Fruit fly (Drosophila melanogaster): ENCODE measurements around the gene CG9386.

The CG9386 gene

DNA sequence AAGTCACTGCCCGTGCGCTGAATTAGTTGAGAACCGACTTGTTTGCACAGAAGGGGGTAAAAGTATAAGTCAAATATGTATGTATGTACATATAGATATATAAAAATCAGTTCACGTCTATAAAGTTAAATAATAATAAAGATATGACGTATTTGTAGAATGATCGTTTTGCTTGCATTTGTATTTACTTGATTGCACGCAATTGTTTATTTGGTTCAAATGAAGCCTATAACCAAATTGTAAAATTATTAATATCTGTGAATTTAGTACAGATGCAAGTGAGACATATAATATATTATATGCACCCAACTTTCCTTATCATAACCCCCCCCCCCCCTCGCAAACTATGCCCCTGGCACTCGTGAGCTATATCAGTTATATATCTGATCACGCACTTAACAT, 45.4 kb upstream of the CG9386 start (continued):
- TF ChIP-seq YL-1 (GFP tag; optimal IDR thresholded peaks at IDR 0.05), result no peak
- no peak for TF ChIP-seq Rfx (GFP tag; IDR thresholded peaks at IDR 0.05)
- TF ChIP-seq bsh (GFP tag; optimal IDR thresholded peaks at IDR 0.05), result peak in 1 of 2 experiments; percentile 40
- TF ChIP-seq CG2875 (GFP tag; optimal IDR thresholded peaks at IDR 0.05), result peak; percentile 8
- no peak for TF ChIP-seq CG30431 (GFP tag; optimal IDR thresholded peaks at IDR 0.05)
- TF ChIP-seq Tbp (GFP tag; optimal IDR thresholded peaks at IDR 0.05), result no peak
- TF ChIP-seq exex (tag; optimal IDR thresholded peaks at IDR 0.05), result peak; percentile 42
- no peak for TF ChIP-seq Atf3 (GFP tag; optimal IDR thresholded peaks at IDR 0.05)
- peak; percentile 31 for TF ChIP-seq wek (GFP tag; optimal IDR thresholded peaks at IDR 0.05)
- no peak for TF ChIP-seq usp (GFP tag; optimal IDR thresholded peaks at IDR 0.05)
- no peak for TF ChIP-seq slou (GFP tag; optimal IDR thresholded peaks at IDR 0.05)
- no peak for TF ChIP-seq Gsc (GFP tag; IDR thresholded peaks at IDR 0.05)
- TF ChIP-seq en (GFP tag; optimal IDR thresholded peaks at IDR 0.05), result no peak
- peak; percentile 45 for TF ChIP-seq CG2712 (tag; optimal IDR thresholded peaks at IDR 0.05)
- no peak for TF ChIP-seq pita (GFP tag; optimal IDR thresholded peaks at IDR 0.05)
- TF ChIP-seq corto (GFP tag; optimal IDR thresholded peaks at IDR 0.05), result no peak
- peak; percentile 71 for TF ChIP-seq caup (GFP tag; optimal IDR thresholded peaks at IDR 0.05; ENCODE audit: severe bottlenecking)
- TF ChIP-seq CG42726 (GFP tag; IDR thresholded peaks at IDR 0.05; ENCODE audit: partially characterized antibody), result no peak
- TF ChIP-seq sob (GFP tag; IDR thresholded peaks at IDR 0.05), result 0 out of 2 replicates have a peak, but pooled peaks have one; percentile 38
- TF ChIP-seq CG3995 (GFP tag; optimal IDR thresholded peaks at IDR 0.05), result no peak
- no peak for TF ChIP-seq jigr1 (GFP tag; IDR thresholded peaks at IDR 0.05)
- peak; percentile 17 for TF ChIP-seq Kr (GFP tag; optimal IDR thresholded peaks at IDR 0.05)
- TF ChIP-seq pfk (GFP tag; optimal IDR thresholded peaks at IDR 0.05), result no peak
- TF ChIP-seq CG9215 (GFP tag; IDR thresholded peaks at IDR 0.05), result peak; percentile 53
- peak in 1 of 2 experiments; percentile 9 for TF ChIP-seq Hr51 (GFP tag; optimal IDR thresholded peaks at IDR 0.05)
- TF ChIP-seq stc (GFP tag; IDR thresholded peaks at IDR 0.05), result 0 out of 2 replicates have a peak, but pooled peaks have one; percentile 37
- peak; percentile 81 for TF ChIP-seq lab (GFP tag; optimal IDR thresholded peaks at IDR 0.05)
- no peak for TF ChIP-seq eve (GFP tag; optimal IDR thresholded peaks at IDR 0.05)
- no peak for TF ChIP-seq ham (GFP tag; IDR thresholded peaks at IDR 0.05)
- peak; percentile 65 for TF ChIP-seq Hmr (GFP tag; optimal IDR thresholded peaks at IDR 0.05)
- no peak for TF ChIP-seq sr (GFP tag; IDR thresholded peaks at IDR 0.05)
- no peak for TF ChIP-seq btn (GFP tag; optimal IDR thresholded peaks at IDR 0.05)
- peak; percentile 25 for TF ChIP-seq lilli (GFP tag; optimal IDR thresholded peaks at IDR 0.05)
- no peak for TF ChIP-seq CG7271 (tag; optimal IDR thresholded peaks at IDR 0.05)
- TF ChIP-seq CG32767 (GFP tag; IDR thresholded peaks at IDR 0.05), result no peak
- peak; percentile 6 for TF ChIP-seq CG7987 (GFP tag; optimal IDR thresholded peaks at IDR 0.05)
- TF ChIP-seq CG11696 (GFP tag; IDR thresholded peaks at IDR 0.05), result no peak
- no peak for TF ChIP-seq knrl (GFP tag; IDR thresholded peaks at IDR 0.05; ENCODE audit: partially characterized antibody)
- TF ChIP-seq CG10267 (tag; optimal IDR thresholded peaks at IDR 0.05), result peak; percentile 3
- no peak for TF ChIP-seq CG1792 (GFP tag; optimal IDR thresholded peaks at IDR 0.05)
- TF ChIP-seq ttk (GFP tag; IDR thresholded peaks at IDR 0.05), result no peak
- TF ChIP-seq vnd (GFP tag; IDR thresholded peaks at IDR 0.05; ENCODE audit: partially characterized antibody), result no peak
- peak; percentile 67 for TF ChIP-seq slbo (GFP tag; IDR thresholded peaks at IDR 0.05)
- TF ChIP-seq CG18476 (GFP tag; optimal IDR thresholded peaks at IDR 0.05), result no peak
- TF ChIP-seq Dbx (GFP tag; IDR thresholded peaks at IDR 0.05), result peak; percentile 65; the same call in 2 of the 3 replicates
- TF ChIP-seq nerfin-1 (tag; optimal IDR thresholded peaks at IDR 0.05), result peak; percentile 43
- TF ChIP-seq Dll (GFP tag; IDR thresholded peaks at IDR 0.05; ENCODE audit: partially characterized antibody), result no peak
- TF ChIP-seq wor (GFP tag; IDR thresholded peaks at IDR 0.05), result no peak
- no peak for TF ChIP-seq Sin3A (optimal IDR thresholded peaks at IDR 0.05)
- peak; percentile 61 for TF ChIP-seq nmo (GFP tag; optimal IDR thresholded peaks at IDR 0.05)
- TF ChIP-seq CG12236 (GFP tag; optimal IDR thresholded peaks at IDR 0.05), result no peak

Data from whole organism, embryonic.